Worm (Caenorhabditis elegans): ENCODE results near the gene cpg-4.
A peak's percentile ranks its signal among the peaks of the same experiment; 100 is the strongest.

cpg-4 gene

ce11 chrV:5991490-5992069 lies 4.6 kb upstream of the cpg-4 start (continued):
- TF ChIP-seq zfp-2 (tag; optimal IDR thresholded peaks at IDR 0.05) = no peak
- no peak for TF ChIP-seq ces-1 (GFP tag; optimal IDR thresholded peaks at IDR 0.05)
- no peak for TF ChIP-seq lin-39 (tag; optimal IDR thresholded peaks at IDR 0.05)
- TF ChIP-seq unc-39 (tag; optimal IDR thresholded peaks at IDR 0.05) = no peak
- no peak for TF ChIP-seq lin-38 (GFP tag; IDR thresholded peaks at IDR 0.05)
- no peak for TF ChIP-seq snpc-1.2 (GFP tag; IDR thresholded peaks at IDR 0.05)
- TF ChIP-seq ceh-28 (tag; optimal IDR thresholded peaks at IDR 0.05) = peak; percentile 27
- TF ChIP-seq ZK337.2 (GFP tag; IDR thresholded peaks at IDR 0.05) = no peak
- no peak for TF ChIP-seq spr-3 (GFP tag; optimal IDR thresholded peaks at IDR 0.05)
- TF ChIP-seq nhr-42 (GFP tag; IDR thresholded peaks at IDR 0.05) = no peak
- TF ChIP-seq lin-13 (GFP tag; optimal IDR thresholded peaks at IDR 0.05) = no peak
- TF ChIP-seq ceh-20 (GFP tag; IDR thresholded peaks at IDR 0.05) = peak; percentile 49; the same call in 1 of the 2 replicates
- no peak for TF ChIP-seq ztf-7 (tag; optimal IDR thresholded peaks at IDR 0.05)
- TF ChIP-seq nhr-111 (GFP tag; optimal IDR thresholded peaks at IDR 0.05) = no peak
- no peak for TF ChIP-seq egl-27 (tag; optimal IDR thresholded peaks at IDR 0.05)
- TF ChIP-seq ztf-11 (tag; optimal IDR thresholded peaks at IDR 0.05) = no peak
- TF ChIP-seq mxl-2 (GFP tag; conservative IDR thresholded peaks at IDR 0.05) = no peak
- no peak for TF ChIP-seq daf-8 (GFP tag; IDR thresholded peaks at IDR 0.05)
- no peak for TF ChIP-seq mdt-29 (GFP tag; IDR thresholded peaks at IDR 0.05)
- no peak for TF ChIP-seq F10B5.3 (tag; optimal IDR thresholded peaks at IDR 0.05)
- no peak for TF ChIP-seq D1046.2 (GFP tag; IDR thresholded peaks at IDR 0.05)
- TF ChIP-seq ZK546.5 (tag; optimal IDR thresholded peaks at IDR 0.05) = no peak
- peak in 1 of 2 experiments; percentile 97 for TF ChIP-seq unc-62 (GFP tag; optimal IDR thresholded peaks at IDR 0.05 in 1 of 2)
- TF ChIP-seq unc-62 (tag; optimal IDR thresholded peaks at IDR 0.05) = no peak
- TF ChIP-seq mes-2 (tag; optimal IDR thresholded peaks at IDR 0.05; ENCODE audit: poor library complexity, severe bottlenecking) = no peak
- no peak for TF ChIP-seq set-16 (GFP tag; IDR thresholded peaks at IDR 0.05)
- TF ChIP-seq nhr-28 (tag; optimal IDR thresholded peaks at IDR 0.05) = peak; percentile 80
- no peak for TF ChIP-seq nhr-41 (GFP tag; IDR thresholded peaks at IDR 0.05)
- TF ChIP-seq R02D3.7 (tag; optimal IDR thresholded peaks at IDR 0.05) = no peak
- TF ChIP-seq Y75B8A.6 (GFP tag; IDR thresholded peaks at IDR 0.05) = no peak
- TF ChIP-seq arid-1 (GFP tag; conservative IDR thresholded peaks at IDR 0.05) = no peak
- TF ChIP-seq nhr-11 (tag; optimal IDR thresholded peaks at IDR 0.05) = peak; percentile 67
- TF ChIP-seq lsy-2 (tag; optimal IDR thresholded peaks at IDR 0.05) = peak in 1 of 2 experiments; percentile 53
- TF ChIP-seq F37D6.2 (tag; optimal IDR thresholded peaks at IDR 0.05) = no peak
- TF ChIP-seq Y5F2A.4 (GFP tag; optimal IDR thresholded peaks at IDR 0.05) = no peak
- peak; percentile 96 for TF ChIP-seq aha-1 (tag)
- TF ChIP-seq unc-130 (GFP tag; optimal IDR thresholded peaks at IDR 0.05) = no peak
- peak; percentile 69 for TF ChIP-seq hmg-1.1 (GFP tag; IDR thresholded peaks at IDR 0.05)
- no peak for TF ChIP-seq F44E2.7 (GFP tag; IDR thresholded peaks at IDR 0.05)
- no peak for TF ChIP-seq nhr-25 (tag; optimal IDR thresholded peaks at IDR 0.05; ENCODE audit: borderline replicate concordance, insufficient read depth)
- no peak for TF ChIP-seq lin-29 (GFP tag; IDR thresholded peaks at IDR 0.05)
- TF ChIP-seq pha-4 (GFP tag; IDR thresholded peaks at IDR 0.05) = no peak
- TF ChIP-seq pha-4 (tag; optimal IDR thresholded peaks at IDR 0.05) = no peak
- no peak for TF ChIP-seq nhr-6 (tag; optimal IDR thresholded peaks at IDR 0.05)
- no peak for TF ChIP-seq snpc-4 (tag; optimal IDR thresholded peaks at IDR 0.05)
- no peak for TF ChIP-seq madf-5 (GFP tag; IDR thresholded peaks at IDR 0.05)
- no peak for TF ChIP-seq Y105C5A.15 (GFP tag; IDR thresholded peaks at IDR 0.05)
- peak; percentile 37 for TF ChIP-seq nhr-48 (tag; optimal IDR thresholded peaks at IDR 0.05)
- TF ChIP-seq daf-12 (tag; optimal IDR thresholded peaks at IDR 0.05) = no peak
- TF ChIP-seq dve-1 (tag; optimal IDR thresholded peaks at IDR 0.05; ENCODE audit: insufficient read depth) = peak; percentile 24
- TF ChIP-seq spr-1 (tag; optimal IDR thresholded peaks at IDR 0.05) = no peak
- TF ChIP-seq lim-7 (GFP tag; IDR thresholded peaks at IDR 0.05) = no peak
